Worm (Caenorhabditis elegans) whole organism, L4 larva: Measurements from ENCODE around the gene nhr-233.

Experiments
- D1046.2 ChIP-seq: fragments of 200-800 bp; sonication (Bioruptor generic); IDR thresholded peaks from 2 replicates; pipeline ENCODE4 v1.3.6; 2022; ENCODE audit warnings: missing genetic modification characterization, missing compliant biosample characterization
- F37D6.2 ChIP-seq: sonication (generic microtip); optimal IDR thresholded peaks from 2 replicates; lab custom pipeline; 2016; ENCODE audit warnings: mild to moderate bottlenecking, missing genetic modification characterization, missing compliant biosample characterization
- F49E8.2 ChIP-seq: sonication (generic microtip); optimal IDR thresholded peaks from 2 replicates; lab custom pipeline; 2016; ENCODE audit warnings: missing compliant biosample characterization, mild to moderate bottlenecking, missing genetic modification characterization, borderline replicate concordance
- Y105C5A.15 ChIP-seq: fragments of 200-800 bp; sonication (Bioruptor generic); IDR thresholded peaks from 2 replicates; pipeline ENCODE4 v1.3.6; 2022; ENCODE audit warnings: missing genetic modification characterization, missing compliant biosample characterization
- Y5F2A.4 ChIP-seq: fragments of 200-800 bp; sonication (Bioruptor generic); optimal IDR thresholded peaks from 2 replicates; lab custom pipeline; 2018; ENCODE audit warnings: mild to moderate bottlenecking, missing genetic modification characterization, missing compliant biosample characterization
- ZK546.5 ChIP-seq, 2 experiments: sonication (generic microtip); optimal IDR thresholded peaks; 2 replicates each; lab custom pipeline; 2017; ENCODE audit warnings: missing biosample characterization in 2 of 2, missing genetic modification characterization in 2 of 2
- aha-1 ChIP-seq: fragments of 150-350 bp; peaks from one replicate; lab custom pipeline; 2014; ENCODE audit warnings: missing biosample characterization, missing genetic modification characterization
- aly-2 ChIP-seq: sonication (generic microtip); optimal IDR thresholded peaks from 2 replicates; lab custom pipeline; 2018; ENCODE audit warnings: missing biosample characterization, missing genetic modification characterization
- ama-1 ChIP-seq: fragments of 150-350 bp; optimal IDR thresholded peaks from 2 replicates; lab custom pipeline; 2014; ENCODE audit warnings: inconsistent platforms, mixed read lengths
- ceh-28 ChIP-seq: fragments of 150-350 bp; optimal IDR thresholded peaks from 2 replicates; lab custom pipeline; 2014; ENCODE audit warnings: missing biosample characterization, missing genetic modification reagents, missing genetic modification characterization
- ceh-44 ChIP-seq: fragments of 200-800 bp; sonication (Bioruptor generic); IDR thresholded peaks from 2 replicates; pipeline ENCODE4 v1.3.6; 2022; ENCODE audit warnings: missing genetic modification reagents, missing genetic modification characterization, missing compliant biosample characterization
- ceh-62 ChIP-seq: sonication (generic microtip); optimal IDR thresholded peaks from 2 replicates; lab custom pipeline; 2017; ENCODE audit warnings: missing biosample characterization, missing genetic modification characterization
- ceh-82 ChIP-seq: sonication (generic microtip); optimal IDR thresholded peaks from 2 replicates; lab custom pipeline; 2017; ENCODE audit warnings: missing biosample characterization, missing genetic modification characterization
- cey-2 ChIP-seq: sonication (generic microtip); optimal IDR thresholded peaks from 3 replicates; lab custom pipeline; 2017; ENCODE audit warnings: missing genetic modification characterization, mild to moderate bottlenecking, missing compliant biosample characterization, antibody characterized with exemption, borderline replicate concordance; ENCODE audit not compliant: insufficient read depth
- daf-16 ChIP-seq, 3 experiments: sonication (generic microtip); optimal IDR thresholded peaks; 2 replicates each; lab custom pipeline; 2016 to 2017; ENCODE audit warnings: missing genetic modification characterization in 3 of 3, missing genetic modification reagents in 3 of 3, mild to moderate bottlenecking in 2 of 3, missing compliant biosample characterization in 2 of 3, missing biosample characterization in 1 of 3, moderate library complexity in 1 of 3
- daf-19 ChIP-seq: fragments of 200-800 bp; sonication (Bioruptor generic); conservative IDR thresholded peaks from 2 replicates; pipeline ENCODE4 v1.3.6; 2022; ENCODE audit warnings: missing genetic modification characterization, missing compliant biosample characterization
- dmd-6 ChIP-seq: fragments of 200-800 bp; sonication (Bioruptor generic); IDR thresholded peaks from 2 replicates; pipeline ENCODE4 v1.3.6; 2022; ENCODE audit warnings: missing genetic modification reagents, missing genetic modification characterization, missing compliant biosample characterization
- dmd-8 ChIP-seq: fragments of 200-800 bp; sonication (Bioruptor generic); IDR thresholded peaks from 2 replicates; pipeline ENCODE4 v1.3.6; 2022; ENCODE audit warnings: missing genetic modification characterization, missing compliant biosample characterization
- dve-1 ChIP-seq: sonication (generic microtip); optimal IDR thresholded peaks from 2 replicates; lab custom pipeline; 2017; ENCODE audit warnings: antibody characterized with exemption, mild to moderate bottlenecking, missing genetic modification characterization, missing compliant biosample characterization; ENCODE audit not compliant: insufficient read depth
- egl-43 ChIP-seq: fragments of 200-800 bp; sonication (Bioruptor generic); IDR thresholded peaks from 2 replicates; pipeline ENCODE4 v1.3.6; 2022; ENCODE audit warnings: missing genetic modification reagents, missing genetic modification characterization, missing compliant biosample characterization
- fkh-10 ChIP-seq: fragments of 150-350 bp; optimal IDR thresholded peaks from 2 replicates; lab custom pipeline; 2014; ENCODE audit warnings: missing biosample characterization, missing genetic modification reagents, missing genetic modification characterization
- fos-1 ChIP-seq: fragments of 150-350 bp; optimal IDR thresholded peaks from 2 replicates; lab custom pipeline; 2014; ENCODE audit warnings: missing biosample characterization, missing genetic modification characterization
- hif-1 ChIP-seq, 2 experiments: sonication (generic microtip); optimal IDR thresholded peaks; 2 replicates each; lab custom pipeline; 2016 to 2017; ENCODE audit warnings: missing compliant biosample characterization in 2 of 2, missing genetic modification characterization in 2 of 2, missing genetic modification reagents in 2 of 2, missing genotype in 2 of 2, mild to moderate bottlenecking in 1 of 2
- hlh-30 ChIP-seq: sonication (generic microtip); optimal IDR thresholded peaks from 2 replicates; lab custom pipeline; 2017; ENCODE audit warnings: antibody characterized with exemption, mild to moderate bottlenecking, missing genetic modification characterization, missing compliant biosample characterization; ENCODE audit not compliant: insufficient read depth
- jun-1 ChIP-seq: fragments of 150-350 bp; optimal IDR thresholded peaks from 2 replicates; lab custom pipeline; 2014; ENCODE audit warnings: missing biosample characterization, missing genetic modification reagents, missing genetic modification characterization
- lin-1 ChIP-seq: fragments of 200-800 bp; sonication (Bioruptor generic); IDR thresholded peaks from 2 replicates; pipeline ENCODE4 v1.3.6; 2022; ENCODE audit warnings: missing genetic modification reagents, missing genetic modification characterization, missing compliant biosample characterization
- lin-29 ChIP-seq: fragments of 200-800 bp; sonication (Bioruptor generic); IDR thresholded peaks from 2 replicates; pipeline ENCODE4 v1.3.6; 2022; ENCODE audit warnings: missing genetic modification reagents, missing genetic modification characterization, missing compliant biosample characterization
- lin-38 ChIP-seq: fragments of 200-800 bp; sonication (Bioruptor generic); IDR thresholded peaks from 2 replicates; pipeline ENCODE4 v1.3.6; 2022; ENCODE audit warnings: missing genetic modification reagents, missing genetic modification characterization, missing compliant biosample characterization
- lsy-2 ChIP-seq, 2 experiments: fragments of 150-350 bp in 1 of 2; sonication (generic microtip) in 1 of 2; optimal IDR thresholded peaks; 2 replicates each; lab custom pipeline; 2014 to 2017; ENCODE audit warnings: missing biosample characterization in 2 of 2, missing genetic modification characterization in 2 of 2
- madf-5 ChIP-seq, 2 experiments: fragments of 200-800 bp; sonication (Bioruptor generic); IDR thresholded peaks; 2 replicates each; pipeline ENCODE4 v1.3.6; 2022; ENCODE audit warnings: missing compliant biosample characterization in 2 of 2, missing genetic modification characterization in 2 of 2
- madf-9 ChIP-seq: fragments of 200-800 bp; sonication (Bioruptor generic); conservative IDR thresholded peaks from 2 replicates; pipeline ENCODE4 v1.3.6; 2022; ENCODE audit warnings: missing genetic modification reagents, missing genetic modification characterization, missing compliant biosample characterization
- mdl-1 ChIP-seq, 2 experiments: fragments of 150-350 bp in 1 of 2; sonication (generic microtip) in 1 of 2; optimal IDR thresholded peaks; 2 replicates each; lab custom pipeline; 2014 to 2017; ENCODE audit warnings: missing biosample characterization in 2 of 2, missing genetic modification characterization in 2 of 2
- mes-2 ChIP-seq: sonication (generic microtip); optimal IDR thresholded peaks from 2 replicates; lab custom pipeline; 2016; ENCODE audit warnings: missing genotype, mild to moderate bottlenecking, missing genetic modification characterization, missing compliant biosample characterization; ENCODE audit not compliant: poor library complexity, severe bottlenecking
- mxl-2 ChIP-seq: fragments of 200-800 bp; sonication (Bioruptor generic); conservative IDR thresholded peaks from 2 replicates; pipeline ENCODE4 v1.3.6; 2022; ENCODE audit warnings: missing genetic modification reagents, missing genetic modification characterization, missing compliant biosample characterization
- nhr-102 ChIP-seq: sonication (generic microtip); optimal IDR thresholded peaks from 2 replicates; lab custom pipeline; 2016; ENCODE audit warnings: mild to moderate bottlenecking, missing genetic modification characterization, moderate library complexity, missing compliant biosample characterization
- nhr-11 ChIP-seq: fragments of 150-350 bp; optimal IDR thresholded peaks from 2 replicates; lab custom pipeline; 2014; ENCODE audit warnings: missing biosample characterization, missing genetic modification characterization
- nhr-25 ChIP-seq: sonication (generic microtip); optimal IDR thresholded peaks from 2 replicates; lab custom pipeline; 2017; ENCODE audit warnings: missing genetic modification characterization, mild to moderate bottlenecking, missing compliant biosample characterization, antibody characterized with exemption, moderate library complexity, borderline replicate concordance; ENCODE audit not compliant: insufficient read depth
- nhr-41 ChIP-seq: fragments of 200-800 bp; sonication (Bioruptor generic); IDR thresholded peaks from 2 replicates; pipeline ENCODE4 v1.3.6; 2022; ENCODE audit warnings: missing genetic modification reagents, missing genetic modification characterization, missing compliant biosample characterization
- nhr-42 ChIP-seq: fragments of 200-800 bp; sonication (Bioruptor generic); IDR thresholded peaks from 2 replicates; pipeline ENCODE4 v1.3.6; 2022; ENCODE audit warnings: missing genetic modification characterization, missing compliant biosample characterization
- pha-4 ChIP-seq, 2 experiments: fragments of 150-350 bp in 1 of 2; fragments of 200-800 bp in 1 of 2; sonication (Bioruptor generic) in 1 of 2; IDR thresholded peaks in 1 of 2; optimal IDR thresholded peaks in 1 of 2; 2 replicates each; pipeline versions ENCODE4 v1.3.6 to Lab custom; 2014 to 2022; ENCODE audit warnings: missing genetic modification characterization in 2 of 2, missing genetic modification reagents in 2 of 2, missing biosample characterization in 1 of 2, missing compliant biosample characterization in 1 of 2
- php-3 ChIP-seq: fragments of 200-800 bp; sonication (Bioruptor generic); IDR thresholded peaks from 2 replicates; pipeline ENCODE4 v1.3.6; 2022; ENCODE audit warnings: missing genetic modification reagents, missing genetic modification characterization, missing compliant biosample characterization
- pqm-1 ChIP-seq: sonication (generic microtip); optimal IDR thresholded peaks from 2 replicates; lab custom pipeline; 2017; ENCODE audit warnings: missing biosample characterization, missing genetic modification characterization
- saeg-2 ChIP-seq: fragments of 200-800 bp; sonication (Bioruptor generic); IDR thresholded peaks from 2 replicates; pipeline ENCODE4 v1.3.6; 2022; ENCODE audit warnings: missing genetic modification reagents, missing genetic modification characterization, missing compliant biosample characterization
- sdz-12 ChIP-seq: fragments of 200-800 bp; sonication (Bioruptor generic); optimal IDR thresholded peaks from 2 replicates; lab custom pipeline; 2018; ENCODE audit warnings: mild to moderate bottlenecking, missing genetic modification characterization, missing compliant biosample characterization
- tra-1 ChIP-seq: fragments of 200-800 bp; sonication (Bioruptor generic); IDR thresholded peaks from 2 replicates; pipeline ENCODE4 v1.3.6; 2022; ENCODE audit warnings: missing genetic modification reagents, missing genetic modification characterization, missing compliant biosample characterization
- unc-39 ChIP-seq: sonication (generic microtip); optimal IDR thresholded peaks from 2 replicates; lab custom pipeline; 2017; ENCODE audit warnings: missing biosample characterization, missing genetic modification characterization
- vab-7 ChIP-seq: fragments of 200-800 bp; sonication (Bioruptor generic); IDR thresholded peaks from 2 replicates; pipeline ENCODE4 v1.3.6; 2022; ENCODE audit warnings: missing genetic modification reagents, missing genetic modification characterization, missing compliant biosample characterization
- zfp-2 ChIP-seq: sonication (generic microtip); optimal IDR thresholded peaks from 2 replicates; lab custom pipeline; 2016; ENCODE audit warnings: mild to moderate bottlenecking, missing genetic modification characterization, missing compliant biosample characterization
- zip-2 ChIP-seq: fragments of 150-350 bp; optimal IDR thresholded peaks from 2 replicates; lab custom pipeline; 2014; ENCODE audit warnings: missing biosample characterization, missing genetic modification characterization
- ztf-7 ChIP-seq: fragments of 150-350 bp; optimal IDR thresholded peaks from 2 replicates; lab custom pipeline; 2014; ENCODE audit warnings: missing biosample characterization, missing genetic modification characterization

nhr-233 gene

DNA sequence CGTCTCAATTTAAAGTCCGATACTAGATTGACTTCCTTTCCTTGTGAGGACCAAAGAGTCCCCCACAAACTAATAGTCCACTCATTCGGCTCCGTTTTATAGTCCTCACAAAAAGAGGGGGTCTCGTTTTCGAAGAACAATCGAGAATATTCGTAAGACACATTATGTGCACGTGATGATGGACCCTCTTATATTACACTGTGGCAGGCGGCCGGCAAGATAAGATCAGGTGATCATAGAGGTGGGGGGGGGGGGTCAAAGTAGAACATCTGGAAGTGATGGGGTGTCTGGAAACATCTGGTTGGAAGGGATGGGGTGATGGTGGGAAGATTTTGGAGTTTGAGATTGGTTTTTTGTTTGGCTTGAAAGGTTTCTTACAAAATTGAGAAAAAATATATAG lies 27.8 kb upstream of the nhr-233 start:
- no peak for TF ChIP-seq zip-2
- TF ChIP-seq madf-9 (GFP tag; lab: Robert Waterston, UW) = no peak
- no peak for TF ChIP-seq nhr-25 (tag; lab: Kevin White, UChicago)
- no peak for TF ChIP-seq sdz-12 (GFP tag; lab: Kevin White, UChicago)
- TF ChIP-seq nhr-42 (GFP tag; lab: Robert Waterston, UW) = no peak
- TF ChIP-seq dmd-8 = no peak
- TF ChIP-seq dve-1 = peak; percentile 38
- TF ChIP-seq nhr-41 (GFP tag; lab: Robert Waterston, UW) = no peak
- no peak for TF ChIP-seq unc-39
- TF ChIP-seq aha-1 (tag; lab: Kevin White, UChicago) = peak; percentile 1
- no peak for TF ChIP-seq aly-2 (tag; lab: Kevin White, UChicago)
- TF ChIP-seq Y5F2A.4 (GFP tag; lab: Kevin White, UChicago) = no peak
- no peak for TF ChIP-seq ceh-62 (tag; lab: Kevin White, UChicago)
- no peak for TF ChIP-seq lin-1 (GFP tag; lab: Robert Waterston, UW)
- TF ChIP-seq jun-1 (tag; lab: Kevin White, UChicago) = no peak
- TF ChIP-seq cey-2 = no peak
- no peak for TF ChIP-seq mes-2
- no peak for TF ChIP-seq nhr-102 (tag; lab: Kevin White, UChicago)
- TF ChIP-seq F49E8.2 (tag; lab: Kevin White, UChicago) = no peak
- TF ChIP-seq lin-29 (GFP tag; lab: Robert Waterston, UW) = no peak
- TF ChIP-seq pha-4 (GFP tag; IDR thresholded peaks at IDR 0.05; lab: Robert Waterston, UW) = no peak
- no peak for TF ChIP-seq pha-4 (tag; optimal IDR thresholded peaks at IDR 0.05; lab: Kevin White, UChicago)
- no peak for TF ChIP-seq lin-38
- TF ChIP-seq Y105C5A.15 (GFP tag; lab: Robert Waterston, UW) = no peak
- TF ChIP-seq F37D6.2 = no peak
- TF ChIP-seq ceh-44 (GFP tag; lab: Robert Waterston, UW) = no peak
- TF ChIP-seq hlh-30 (tag; lab: Kevin White, UChicago) = peak; percentile 64
- TF ChIP-seq ceh-82 = no peak
- TF ChIP-seq ceh-28 (tag; lab: Kevin White, UChicago) = no peak
- no peak for TF ChIP-seq daf-19 (GFP tag; lab: Robert Waterston, UW)
- TF ChIP-seq nhr-11 (tag; lab: Kevin White, UChicago) = no peak
- no peak for TF ChIP-seq vab-7
- TF ChIP-seq mxl-2 (GFP tag; lab: Robert Waterston, UW) = no peak
- no peak for TF ChIP-seq ama-1
- no peak for TF ChIP-seq ztf-7 (tag; lab: Kevin White, UChicago)
- no peak for TF ChIP-seq daf-16 (GFP tag; optimal IDR thresholded peaks at IDR 0.05; lab: Kevin White, UChicago)
- no peak for TF ChIP-seq daf-16 (tag; optimal IDR thresholded peaks at IDR 0.05; lab: Kevin White, UChicago)
- no peak for TF ChIP-seq zfp-2 (tag; lab: Kevin White, UChicago)
- TF ChIP-seq hif-1 (tag; optimal IDR thresholded peaks at IDR 0.05; lab: Kevin White, UChicago) = no peak
- peak; percentile 14; the same call in 1 of the 2 replicates for TF ChIP-seq dmd-6 (GFP tag; lab: Robert Waterston, UW)
- TF ChIP-seq saeg-2 (GFP tag; lab: Robert Waterston, UW) = no peak
- no peak for TF ChIP-seq lsy-2 (tag; optimal IDR thresholded peaks at IDR 0.05; lab: Kevin White, UChicago)
- no peak for TF ChIP-seq fkh-10
- no peak for TF ChIP-seq egl-43
- no peak for TF ChIP-seq ZK546.5 (tag; optimal IDR thresholded peaks at IDR 0.05; lab: Kevin White, UChicago)
- no peak for TF ChIP-seq mdl-1 (tag; optimal IDR thresholded peaks at IDR 0.05; lab: Kevin White, UChicago)
- TF ChIP-seq madf-5 (GFP tag; IDR thresholded peaks at IDR 0.05; lab: Robert Waterston, UW) = no peak
- TF ChIP-seq pqm-1 (tag; lab: Kevin White, UChicago) = no peak
- no peak for TF ChIP-seq fos-1 (tag; lab: Kevin White, UChicago)
- TF ChIP-seq tra-1 (GFP tag; lab: Robert Waterston, UW) = 0 out of 2 replicates have a peak, but pooled peaks have one; percentile 35
- no peak for TF ChIP-seq php-3 (GFP tag; lab: Robert Waterston, UW)
- no peak for TF ChIP-seq D1046.2
